Worm (Caenorhabditis elegans) whole organism, L2 larva: ENCODE results near the gene T09F5.2.

Source experiments
- C34F6.9 ChIP-seq: fragments of 150-350 bp; optimal IDR thresholded peaks from 2 replicates; lab custom pipeline; 2014; ENCODE audit warnings: missing biosample characterization, missing genetic modification characterization
- F13H6.1 ChIP-seq: sonication (generic microtip); optimal IDR thresholded peaks from 2 replicates; lab custom pipeline; 2016; ENCODE audit warnings: missing genetic modification characterization, missing compliant biosample characterization
- R02D3.7 ChIP-seq: fragments of 150-350 bp; optimal IDR thresholded peaks from 2 replicates; lab custom pipeline; 2014; ENCODE audit warnings: missing biosample characterization, missing genetic modification characterization
- Y55F3AM.14 ChIP-seq: fragments of 200-800 bp; sonication (Bioruptor generic); optimal IDR thresholded peaks from 2 replicates; lab custom pipeline; 2018; ENCODE audit warnings: mild to moderate bottlenecking, missing genetic modification characterization, missing compliant biosample characterization
- ZK546.5 ChIP-seq: sonication (generic microtip); optimal IDR thresholded peaks from 2 replicates; lab custom pipeline; 2017; ENCODE audit warnings: missing biosample characterization, missing genetic modification characterization
- alr-1 ChIP-seq: fragments of 150-350 bp; optimal IDR thresholded peaks from 2 replicates; lab custom pipeline; 2014; ENCODE audit warnings: missing biosample characterization, missing genetic modification characterization
- aly-2 ChIP-seq: fragments of 150-350 bp; optimal IDR thresholded peaks from 2 replicates; lab custom pipeline; 2014; ENCODE audit warnings: missing biosample characterization, missing genetic modification characterization
- ama-1 ChIP-seq: fragments of 150-350 bp; optimal IDR thresholded peaks from 2 replicates; lab custom pipeline; 2018; ENCODE audit warnings: inconsistent platforms
- blmp-1 ChIP-seq: sonication (generic microtip); optimal IDR thresholded peaks from 2 replicates; lab custom pipeline; 2017; ENCODE audit warnings: missing genetic modification characterization, mild to moderate bottlenecking, missing compliant biosample characterization, antibody characterized with exemption, moderate library complexity; ENCODE audit not compliant: insufficient read depth
- ceh-16 ChIP-seq: fragments of 150-350 bp; optimal IDR thresholded peaks from 2 replicates; lab custom pipeline; 2014; ENCODE audit warnings: missing biosample characterization, missing genetic modification characterization
- ceh-82 ChIP-seq: fragments of 150-350 bp; optimal IDR thresholded peaks from 2 replicates; lab custom pipeline; 2014; ENCODE audit warnings: missing biosample characterization, missing genetic modification characterization
- crh-2 ChIP-seq: sonication (generic microtip); optimal IDR thresholded peaks from 2 replicates; lab custom pipeline; 2017; ENCODE audit warnings: missing biosample characterization, missing genetic modification characterization
- dmd-4 ChIP-seq: sonication (generic microtip); optimal IDR thresholded peaks from 2 replicates; lab custom pipeline; 2017; ENCODE audit warnings: missing biosample characterization, missing genetic modification characterization
- egl-27 ChIP-seq: sonication (generic microtip); optimal IDR thresholded peaks from 3 replicates; lab custom pipeline; 2017; ENCODE audit warnings: missing biosample characterization, missing genetic modification reagents, missing genetic modification characterization
- elt-1 ChIP-seq: fragments of 150-350 bp; optimal IDR thresholded peaks from 2 replicates; lab custom pipeline; 2014; ENCODE audit warnings: missing biosample characterization, missing genetic modification characterization
- elt-3 ChIP-seq: sonication (generic microtip); optimal IDR thresholded peaks from 2 replicates; lab custom pipeline; 2017; ENCODE audit warnings: missing biosample characterization, missing genetic modification characterization
- fos-1 ChIP-seq: fragments of 150-350 bp; optimal IDR thresholded peaks from 2 replicates; lab custom pipeline; 2014; ENCODE audit warnings: missing biosample characterization, missing genetic modification characterization
- gmeb-1 ChIP-seq: fragments of 150-350 bp; optimal IDR thresholded peaks from 2 replicates; lab custom pipeline; 2014; ENCODE audit warnings: missing biosample characterization, missing genetic modification characterization
- lin-11 ChIP-seq: fragments of 150-350 bp; sonication (generic microtip); optimal IDR thresholded peaks from 2 replicates; lab custom pipeline; 2014; ENCODE audit warnings: missing biosample characterization, missing genetic modification characterization, inconsistent platforms, mixed read lengths
- lin-13 ChIP-seq: fragments of 150-350 bp; optimal IDR thresholded peaks from 2 replicates; lab custom pipeline; 2014; ENCODE audit warnings: missing biosample characterization, missing genetic modification reagents, missing genetic modification characterization
- lin-39 ChIP-seq: fragments of 150-350 bp; optimal IDR thresholded peaks from 2 replicates; lab custom pipeline; 2014; ENCODE audit warnings: missing biosample characterization, missing genetic modification reagents, missing genetic modification characterization
- lsy-2 ChIP-seq, 2 experiments: fragments of 150-350 bp in 1 of 2; sonication (generic microtip) in 1 of 2; optimal IDR thresholded peaks; 2 replicates each; lab custom pipeline; 2014 to 2017; ENCODE audit warnings: missing biosample characterization in 2 of 2, missing genetic modification characterization in 2 of 2
- mab-5 ChIP-seq: fragments of 150-350 bp; optimal IDR thresholded peaks from 2 replicates; lab custom pipeline; 2014; ENCODE audit warnings: missing biosample characterization, missing genetic modification characterization
- mbf-1 ChIP-seq: sonication (generic microtip); optimal IDR thresholded peaks from 2 replicates; lab custom pipeline; 2017; ENCODE audit warnings: missing biosample characterization, missing genetic modification characterization
- mdl-1 ChIP-seq, 2 experiments: fragments of 150-350 bp in 1 of 2; sonication (generic microtip) in 1 of 2; optimal IDR thresholded peaks; 2 replicates each; lab custom pipeline; 2017; ENCODE audit warnings: missing biosample characterization in 2 of 2, missing genetic modification characterization in 2 of 2
- nhr-10 ChIP-seq: sonication (generic microtip); optimal IDR thresholded peaks from 2 replicates; lab custom pipeline; 2017; ENCODE audit warnings: missing biosample characterization, missing genetic modification characterization
- nhr-11 ChIP-seq: fragments of 150-350 bp; optimal IDR thresholded peaks from 2 replicates; lab custom pipeline; 2014; ENCODE audit warnings: missing biosample characterization, missing genetic modification characterization
- nhr-12 ChIP-seq: fragments of 150-350 bp; optimal IDR thresholded peaks from 2 replicates; lab custom pipeline; 2014; ENCODE audit warnings: missing biosample characterization, missing genetic modification characterization
- nhr-129 ChIP-seq: fragments of 150-350 bp; optimal IDR thresholded peaks from 2 replicates; lab custom pipeline; 2014; ENCODE audit warnings: missing biosample characterization, missing genetic modification characterization
- nhr-21 ChIP-seq: fragments of 150-350 bp; optimal IDR thresholded peaks from 2 replicates; lab custom pipeline; 2014; ENCODE audit warnings: missing biosample characterization, missing genetic modification characterization
- nhr-23 ChIP-seq: fragments of 150-350 bp; optimal IDR thresholded peaks from 2 replicates; lab custom pipeline; 2014; ENCODE audit warnings: missing biosample characterization, missing genetic modification reagents, missing genetic modification characterization
- nhr-237 ChIP-seq: fragments of 150-350 bp; optimal IDR thresholded peaks from 2 replicates; lab custom pipeline; 2014; ENCODE audit warnings: missing biosample characterization, missing genetic modification characterization
- nhr-25 ChIP-seq: fragments of 150-350 bp; sonication (generic microtip); optimal IDR thresholded peaks from 3 replicates; lab custom pipeline; 2014; ENCODE audit warnings: missing biosample characterization, missing genetic modification characterization
- nhr-6 ChIP-seq: fragments of 150-350 bp; optimal IDR thresholded peaks from 2 replicates; lab custom pipeline; 2014; ENCODE audit warnings: missing biosample characterization, missing genetic modification characterization
- nhr-77 ChIP-seq: fragments of 150-350 bp; optimal IDR thresholded peaks from 2 replicates; lab custom pipeline; 2014; ENCODE audit warnings: missing biosample characterization, missing genetic modification characterization
- peb-1 ChIP-seq: fragments of 150-350 bp; optimal IDR thresholded peaks from 2 replicates; lab custom pipeline; 2014; ENCODE audit warnings: missing biosample characterization, missing genetic modification characterization
- sem-4 ChIP-seq: fragments of 150-350 bp; optimal IDR thresholded peaks from 2 replicates; lab custom pipeline; 2014; ENCODE audit warnings: missing biosample characterization, missing genetic modification reagents, missing genetic modification characterization
- skn-1 ChIP-seq: sonication (generic microtip); optimal IDR thresholded peaks from 2 replicates; lab custom pipeline; 2017; ENCODE audit warnings: missing biosample characterization, missing genetic modification characterization
- sma-3 ChIP-seq: sonication (generic microtip); optimal IDR thresholded peaks from 2 replicates; lab custom pipeline; 2016; ENCODE audit warnings: missing genetic modification reagents, missing genetic modification characterization, missing compliant biosample characterization
- sma-9 ChIP-seq, 2 experiments: fragments of 150-350 bp in 1 of 2; sonication (generic microtip) in 1 of 2; optimal IDR thresholded peaks; 2 replicates each; lab custom pipeline; 2014 to 2016; ENCODE audit warnings: missing genetic modification characterization in 2 of 2, mild to moderate bottlenecking in 1 of 2, missing biosample characterization in 1 of 2, missing compliant biosample characterization in 1 of 2, missing genetic modification reagents in 1 of 2, moderate library complexity in 1 of 2
- snpc-4 ChIP-seq: fragments of 150-350 bp; optimal IDR thresholded peaks from 2 replicates; lab custom pipeline; 2014; ENCODE audit warnings: missing biosample characterization, missing genetic modification characterization
- unc-39 ChIP-seq: fragments of 150-350 bp; optimal IDR thresholded peaks from 2 replicates; lab custom pipeline; 2014; ENCODE audit warnings: missing biosample characterization, missing genetic modification characterization
- unc-55 ChIP-seq: fragments of 150-350 bp; sonication (generic microtip); optimal IDR thresholded peaks from 3 replicates; lab custom pipeline; 2014; ENCODE audit warnings: missing biosample characterization, missing genetic modification reagents, missing genetic modification characterization
- unc-62 ChIP-seq: fragments of 150-350 bp; optimal IDR thresholded peaks from 2 replicates; lab custom pipeline; 2014; ENCODE audit warnings: missing biosample characterization, missing genetic modification reagents, missing genetic modification characterization
- zag-1 ChIP-seq: fragments of 150-350 bp; optimal IDR thresholded peaks from 2 replicates; lab custom pipeline; 2014; ENCODE audit warnings: missing biosample characterization, missing genetic modification characterization
- ztf-1 ChIP-seq: fragments of 200-800 bp; sonication (Bioruptor generic); conservative IDR thresholded peaks from 2 replicates; pipeline ENCODE4 v1.3.6; 2022; ENCODE audit warnings: missing genetic modification characterization, missing compliant biosample characterization
- ztf-11 ChIP-seq: sonication (generic microtip); optimal IDR thresholded peaks from 2 replicates; lab custom pipeline; 2017; ENCODE audit warnings: missing biosample characterization, missing genetic modification characterization
- ztf-4 ChIP-seq: fragments of 150-350 bp; optimal IDR thresholded peaks from 2 replicates; lab custom pipeline; 2014; ENCODE audit warnings: missing biosample characterization, missing genetic modification characterization

The T09F5.2 gene

ce11 chrV:15190903-15191302 is 40.1 kb downstream of the T09F5.2 start, which contains the start of gene Y75B12B.11:
Gene Y75B12B.11 (plus strand): TSS chrV:15191296.
- peak; percentile 89 for TF ChIP-seq ama-1 (lab: Kevin White, UChicago)
- TF ChIP-seq nhr-21 = peak; percentile 81
- TF ChIP-seq lsy-2 (tag; optimal IDR thresholded peaks at IDR 0.05; lab: Kevin White, UChicago) = peak; percentile 25 to 63
- no peak for TF ChIP-seq elt-1
- no peak for TF ChIP-seq unc-39
- no peak for TF ChIP-seq nhr-10 (tag; lab: Kevin White, UChicago)
- TF ChIP-seq mbf-1 (tag; lab: Kevin White, UChicago) = no peak
- TF ChIP-seq mab-5 (tag; lab: Kevin White, UChicago) = peak; percentile 2
- TF ChIP-seq unc-62 (GFP tag; lab: Kevin White, UChicago) = no peak
- peak; percentile 75 for TF ChIP-seq sem-4 (tag; lab: Kevin White, UChicago)
- peak; percentile 70 for TF ChIP-seq ztf-4 (tag; lab: Kevin White, UChicago)
- TF ChIP-seq Y55F3AM.14 (GFP tag; lab: Kevin White, UChicago) = peak; percentile 77
- TF ChIP-seq nhr-129 (tag; lab: Kevin White, UChicago) = peak; percentile 88
- no peak for TF ChIP-seq nhr-6 (tag; lab: Kevin White, UChicago)
- TF ChIP-seq crh-2 (tag; lab: Kevin White, UChicago) = peak; percentile 82
- no peak for TF ChIP-seq nhr-237 (tag; lab: Kevin White, UChicago)
- peak; percentile 55 for TF ChIP-seq snpc-4 (tag; lab: Kevin White, UChicago)
- TF ChIP-seq C34F6.9 (tag; lab: Kevin White, UChicago) = peak; percentile 62
- peak; percentile 83 for TF ChIP-seq sma-9 (GFP tag; optimal IDR thresholded peaks at IDR 0.05; lab: Kevin White, UChicago)
- TF ChIP-seq sma-9 (tag; optimal IDR thresholded peaks at IDR 0.05; lab: Kevin White, UChicago) = no peak
- TF ChIP-seq sma-3 = peak; percentile 80
- TF ChIP-seq blmp-1 (tag; lab: Kevin White, UChicago) = peak; percentile 32
- TF ChIP-seq gmeb-1 (tag; lab: Kevin White, UChicago) = peak; percentile 76
- no peak for TF ChIP-seq peb-1 (tag; lab: Kevin White, UChicago)
- no peak for TF ChIP-seq ztf-1
- TF ChIP-seq alr-1 = no peak
- no peak for TF ChIP-seq lin-39
- TF ChIP-seq ZK546.5 (tag; lab: Kevin White, UChicago) = no peak
- no peak for TF ChIP-seq nhr-12 (tag; lab: Kevin White, UChicago)
- no peak for TF ChIP-seq elt-3 (tag; lab: Kevin White, UChicago)
- peak; percentile 33 for TF ChIP-seq ceh-16
- no peak for TF ChIP-seq skn-1 (tag; lab: Kevin White, UChicago)
- TF ChIP-seq fos-1 (tag; lab: Kevin White, UChicago) = peak; percentile 67
- TF ChIP-seq nhr-25 (tag; lab: Kevin White, UChicago) = no peak
- TF ChIP-seq zag-1 (tag; lab: Kevin White, UChicago) = no peak
- TF ChIP-seq ztf-11 (tag; lab: Kevin White, UChicago) = no peak
- TF ChIP-seq mdl-1 (tag; optimal IDR thresholded peaks at IDR 0.05; lab: Kevin White, UChicago) = no peak
- TF ChIP-seq unc-55 = peak; percentile 73
- no peak for TF ChIP-seq nhr-11
- peak; percentile 69 for TF ChIP-seq F13H6.1 (tag; lab: Kevin White, UChicago)
- TF ChIP-seq dmd-4 (tag; lab: Kevin White, UChicago) = no peak
- no peak for TF ChIP-seq nhr-23
- peak; percentile 56 for TF ChIP-seq egl-27 (tag; lab: Kevin White, UChicago)
- TF ChIP-seq lin-13 = peak; percentile 76
- no peak for TF ChIP-seq nhr-77 (tag; lab: Kevin White, UChicago)
- no peak for TF ChIP-seq ceh-82 (tag; lab: Kevin White, UChicago)
- TF ChIP-seq lin-11 (tag; lab: Kevin White, UChicago) = peak; percentile 66
- no peak for TF ChIP-seq R02D3.7
- TF ChIP-seq aly-2 (tag; lab: Kevin White, UChicago) = no peak
